Worm (Caenorhabditis elegans) whole organism, mixed stage, embryonic: ENCODE results near the gene Y54G2A.32.

Experiments
- bed-3 ChIP-seq: fragments of 200-800 bp; sonication (Bioruptor generic); optimal IDR thresholded peaks from 3 replicates; lab custom pipeline; 2018; ENCODE audit warnings: mild to moderate bottlenecking, missing genetic modification characterization, moderate library complexity, missing compliant biosample characterization
- blmp-1 ChIP-seq: fragments of 150-350 bp; optimal IDR thresholded peaks from 2 replicates; lab custom pipeline; 2014; ENCODE audit warnings: missing biosample characterization, missing genetic modification characterization
- ceh-39 ChIP-seq: fragments of 150-350 bp; optimal IDR thresholded peaks from 2 replicates; lab custom pipeline; 2014; ENCODE audit warnings: missing biosample characterization, missing genetic modification characterization
- ceh-43 ChIP-seq: fragments of 200-800 bp; sonication (Bioruptor generic); optimal IDR thresholded peaks from 2 replicates; lab custom pipeline; 2018; ENCODE audit warnings: mild to moderate bottlenecking, missing genetic modification characterization, moderate library complexity, missing compliant biosample characterization
- ceh-83 ChIP-seq: fragments of 200-800 bp; sonication (Bioruptor generic); optimal IDR thresholded peaks from 2 replicates; lab custom pipeline; 2018; ENCODE audit warnings: mild to moderate bottlenecking, missing genetic modification characterization, missing compliant biosample characterization
- ces-1 ChIP-seq: fragments of 150-350 bp; optimal IDR thresholded peaks from 2 replicates; lab custom pipeline; 2014; ENCODE audit warnings: missing biosample characterization, missing genetic modification reagents, missing genetic modification characterization
- cnd-1 ChIP-seq: fragments of 200-800 bp; sonication (Bioruptor generic); optimal IDR thresholded peaks from 2 replicates; lab custom pipeline; 2018; ENCODE audit warnings: mild to moderate bottlenecking, missing genetic modification characterization, missing compliant biosample characterization
- drap-1 ChIP-seq: fragments of 200-800 bp; sonication (Bioruptor generic); optimal IDR thresholded peaks from 3 replicates; lab custom pipeline; 2018; ENCODE audit warnings: mild to moderate bottlenecking, missing genetic modification characterization, missing compliant biosample characterization
- elt-1 ChIP-seq: sonication (generic microtip); optimal IDR thresholded peaks from 2 replicates; lab custom pipeline; 2017; ENCODE audit warnings: missing genetic modification characterization, mild to moderate bottlenecking, missing compliant biosample characterization, antibody characterized with exemption, moderate library complexity, borderline replicate concordance; ENCODE audit not compliant: insufficient read depth
- elt-3 ChIP-seq: fragments of 150-350 bp; optimal IDR thresholded peaks from 2 replicates; lab custom pipeline; 2014; ENCODE audit warnings: missing biosample characterization, missing genetic modification characterization
- ham-2 ChIP-seq: fragments of 200-800 bp; sonication (Bioruptor generic); optimal IDR thresholded peaks from 2 replicates; lab custom pipeline; 2018; ENCODE audit warnings: mild to moderate bottlenecking, missing genetic modification characterization, missing compliant biosample characterization
- hlh-1 ChIP-seq: fragments of 150-350 bp; optimal IDR thresholded peaks from 2 replicates; lab custom pipeline; 2014; ENCODE audit warnings: missing biosample characterization, missing genetic modification reagents, missing genetic modification characterization
- lin-13 ChIP-seq: fragments of 150-350 bp; optimal IDR thresholded peaks from 2 replicates; lab custom pipeline; 2014; ENCODE audit warnings: missing biosample characterization, missing genetic modification characterization
- lin-32 ChIP-seq: fragments of 200-800 bp; sonication (Bioruptor generic); optimal IDR thresholded peaks from 2 replicates; lab custom pipeline; 2018; ENCODE audit warnings: mild to moderate bottlenecking, missing genetic modification characterization, missing compliant biosample characterization
- lsy-2 ChIP-seq: fragments of 150-350 bp; optimal IDR thresholded peaks from 2 replicates; lab custom pipeline; 2014; ENCODE audit warnings: missing biosample characterization, missing genetic modification characterization
- mab-5 ChIP-seq: fragments of 150-350 bp; optimal IDR thresholded peaks from 2 replicates; lab custom pipeline; 2014; ENCODE audit warnings: missing biosample characterization, missing genetic modification characterization
- mep-1 ChIP-seq: fragments of 150-350 bp; optimal IDR thresholded peaks from 2 replicates; lab custom pipeline; 2017; ENCODE audit warnings: missing biosample characterization, missing genetic modification reagents, missing genetic modification characterization, inconsistent platforms
- mls-2 ChIP-seq: sonication (generic microtip); optimal IDR thresholded peaks from 2 replicates; lab custom pipeline; 2016; ENCODE audit warnings: mild to moderate bottlenecking, missing genetic modification characterization, moderate library complexity, missing compliant biosample characterization
- nhr-12 ChIP-seq: fragments of 150-350 bp; optimal IDR thresholded peaks from 2 replicates; lab custom pipeline; 2014; ENCODE audit warnings: missing biosample characterization, missing genetic modification characterization
- nhr-2 ChIP-seq: fragments of 150-350 bp; optimal IDR thresholded peaks from 2 replicates; lab custom pipeline; 2014; ENCODE audit warnings: missing biosample characterization, missing genetic modification characterization
- nhr-237 ChIP-seq: fragments of 150-350 bp; optimal IDR thresholded peaks from 2 replicates; lab custom pipeline; 2014; ENCODE audit warnings: missing biosample characterization, missing genetic modification characterization
- nhr-28 ChIP-seq: fragments of 150-350 bp; optimal IDR thresholded peaks from 2 replicates; lab custom pipeline; 2014; ENCODE audit warnings: missing biosample characterization, missing genetic modification characterization
- nhr-76 ChIP-seq: sonication (generic microtip); optimal IDR thresholded peaks from 2 replicates; lab custom pipeline; 2017; ENCODE audit warnings: missing biosample characterization, missing genetic modification characterization
- pha-4 ChIP-seq: fragments of 150-350 bp; optimal IDR thresholded peaks from 2 replicates; lab custom pipeline; 2018; ENCODE audit warnings: missing biosample characterization, missing genetic modification reagents, missing genetic modification characterization
- sem-2 ChIP-seq: fragments of 200-800 bp; sonication (Bioruptor generic); optimal IDR thresholded peaks from 2 replicates; lab custom pipeline; 2018; ENCODE audit warnings: mild to moderate bottlenecking, missing genetic modification characterization, missing compliant biosample characterization
- snpc-4 ChIP-seq: fragments of 150-350 bp; optimal IDR thresholded peaks from 2 replicates; lab custom pipeline; 2014; ENCODE audit warnings: missing biosample characterization, missing genetic modification characterization
- sptf-1 ChIP-seq: sonication (generic microtip); optimal IDR thresholded peaks from 2 replicates; lab custom pipeline; 2017; ENCODE audit warnings: mild to moderate bottlenecking, missing genetic modification characterization, moderate library complexity, missing compliant biosample characterization
- tbx-8 ChIP-seq: fragments of 200-800 bp; sonication (Bioruptor generic); optimal IDR thresholded peaks from 2 replicates; lab custom pipeline; 2018; ENCODE audit warnings: mild to moderate bottlenecking, missing genetic modification characterization, moderate library complexity, missing compliant biosample characterization
- unc-120 ChIP-seq: sonication (generic microtip); optimal IDR thresholded peaks from 2 replicates; lab custom pipeline; 2017; ENCODE audit warnings: missing genetic modification characterization, missing compliant biosample characterization; ENCODE audit not compliant: poor library complexity, severe bottlenecking
- unc-39 ChIP-seq: fragments of 150-350 bp; optimal IDR thresholded peaks from 2 replicates; lab custom pipeline; 2014; ENCODE audit warnings: missing biosample characterization, missing genetic modification characterization
- unc-62 ChIP-seq: fragments of 150-350 bp; optimal IDR thresholded peaks from 2 replicates; lab custom pipeline; 2014; ENCODE audit warnings: missing biosample characterization, missing genetic modification reagents, missing genetic modification characterization
- zip-8 ChIP-seq: fragments of 150-350 bp; optimal IDR thresholded peaks from 2 replicates; lab custom pipeline; 2014; ENCODE audit warnings: missing biosample characterization, missing genetic modification characterization
- ztf-11 ChIP-seq: fragments of 150-350 bp; optimal IDR thresholded peaks from 2 replicates; lab custom pipeline; 2014; ENCODE audit warnings: missing biosample characterization, missing genetic modification characterization

The Y54G2A.32 gene

ce11 chrIV:2803652-2804051, at the start of gene Y54G2A.32:
TSS of gene Y54G2A.32 (plus strand) at chrIV:2803952.
- TF ChIP-seq ceh-83 (GFP tag; lab: Kevin White, UChicago) (no peak), zip-8 (tag; lab: Kevin White, UChicago) (no peak), tbx-8 (GFP tag; lab: Kevin White, UChicago) (no peak), hlh-1 (tag; lab: Kevin White, UChicago) (no peak), lin-32 (GFP tag; lab: Kevin White, UChicago) (no peak), cnd-1 (no peak), unc-120 (no peak)

ce11 chrIV:2758079-2758478, 45.7 kb upstream of the Y54G2A.32 start:
- TF ChIP-seq nhr-2 (tag; lab: Kevin White, UChicago) (no peak), nhr-28 (no peak), sptf-1 (tag; lab: Kevin White, UChicago) (no peak), ham-2 (no peak), mep-1 (tag; lab: Kevin White, UChicago) (no peak), mab-5 (tag; lab: Kevin White, UChicago) (no peak), ztf-11 (no peak), lin-13 (tag; lab: Kevin White, UChicago) (no peak)

- TF ChIP-seq elt-1, result no peak
- TF ChIP-seq nhr-76, result no peak
- TF ChIP-seq unc-39, result no peak
- TF ChIP-seq mep-1 (tag; lab: Kevin White, UChicago), result no peak
- TF ChIP-seq ceh-39 (tag; lab: Kevin White, UChicago), result no peak
- TF ChIP-seq ham-2, result no peak
- TF ChIP-seq unc-62 (GFP tag; lab: Kevin White, UChicago), result no peak
- TF ChIP-seq ceh-43 (GFP tag; lab: Kevin White, UChicago), result no peak
- TF ChIP-seq nhr-12 (tag; lab: Kevin White, UChicago), result no peak
- TF ChIP-seq sem-2 (GFP tag; lab: Kevin White, UChicago), result no peak
- TF ChIP-seq ces-1 (GFP tag; lab: Kevin White, UChicago), result no peak
- TF ChIP-seq ceh-83 (GFP tag; lab: Kevin White, UChicago), result no peak
- TF ChIP-seq snpc-4, result no peak
- no peak for TF ChIP-seq mls-2 (tag; lab: Kevin White, UChicago)
- TF ChIP-seq ztf-11, result no peak
- TF ChIP-seq tbx-8 (GFP tag; lab: Kevin White, UChicago), result no peak
- TF ChIP-seq drap-1, result no peak
- TF ChIP-seq nhr-28, result no peak
- TF ChIP-seq lin-32 (GFP tag; lab: Kevin White, UChicago), result no peak
These were observed 44.6 kb upstream of the Y54G2A.32 start, which contains the start of gene Y54G2A.38 for ce11 chrIV:2759163-2759562. TSS of gene Y54G2A.38 (plus strand) at chrIV:2759463.

DNA sequence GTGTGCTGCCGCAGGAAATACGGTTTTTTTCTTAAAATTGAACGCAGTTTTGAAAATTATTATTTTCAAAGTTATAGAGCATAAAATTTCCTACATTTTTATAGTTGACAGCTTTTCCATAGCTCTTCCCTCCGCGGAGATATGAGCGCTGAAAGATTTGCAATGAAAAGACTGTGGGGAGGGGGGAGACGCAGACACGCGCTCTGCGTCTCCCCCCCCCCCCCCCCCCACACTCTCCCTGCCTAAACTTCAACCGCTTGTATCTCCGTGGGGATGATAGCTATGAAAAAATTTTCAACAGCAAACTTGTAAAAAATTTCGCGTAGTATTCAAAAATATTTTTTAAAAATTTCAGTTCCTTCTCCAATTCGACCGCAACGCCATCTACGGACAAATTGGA, 42.3 kb upstream of the Y54G2A.32 start:
- TF ChIP-seq lsy-2 (tag; lab: Kevin White, UChicago) (no peak), ztf-11 (no peak), nhr-76 (no peak), mep-1 (tag; lab: Kevin White, UChicago) (no peak), ceh-83 (GFP tag; lab: Kevin White, UChicago) (no peak), nhr-237 (tag; lab: Kevin White, UChicago) (no peak), mab-5 (tag; lab: Kevin White, UChicago) (no peak), sem-2 (GFP tag; lab: Kevin White, UChicago) (no peak), lin-32 (GFP tag; lab: Kevin White, UChicago) (no peak), tbx-8 (GFP tag; lab: Kevin White, UChicago) (no peak), pha-4 (no peak), sptf-1 (tag; lab: Kevin White, UChicago) (no peak), unc-120 (no peak), ces-1 (GFP tag; lab: Kevin White, UChicago) (no peak), lin-13 (tag; lab: Kevin White, UChicago) (no peak)

DNA sequence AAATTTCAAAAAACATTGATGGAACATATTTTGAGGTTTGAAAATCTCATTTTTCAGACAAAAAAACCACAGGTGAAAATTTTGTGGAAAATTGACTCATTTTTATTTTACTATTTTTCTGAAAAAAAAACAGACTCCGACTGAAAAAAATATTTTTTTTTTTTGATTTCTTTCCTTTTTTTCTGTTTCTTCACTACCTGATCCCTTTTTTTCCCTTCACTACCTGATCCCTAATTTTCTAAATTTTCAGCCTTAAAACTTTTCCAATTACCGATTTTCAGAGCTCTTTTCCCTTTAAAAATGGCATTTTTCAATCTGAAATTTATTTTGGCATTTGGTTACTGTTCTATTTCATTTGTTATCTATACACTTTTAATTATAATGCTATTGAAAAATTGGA, 41.4 kb upstream of the Y54G2A.32 start, which contains the start of gene Y54G2A.77:
TSS of gene Y54G2A.77 (plus strand) at position 301 of the 400 bp plus-strand sequence.
- no peak for TF ChIP-seq elt-3 (tag; lab: Kevin White, UChicago)
- TF ChIP-seq sem-2 (GFP tag; lab: Kevin White, UChicago), result no peak
- no peak for TF ChIP-seq ceh-83 (GFP tag; lab: Kevin White, UChicago)
- TF ChIP-seq unc-120, result no peak
- no peak for TF ChIP-seq ces-1 (GFP tag; lab: Kevin White, UChicago)
- TF ChIP-seq unc-39, result no peak
- TF ChIP-seq mab-5 (tag; lab: Kevin White, UChicago), result no peak
- no peak for TF ChIP-seq ceh-43 (GFP tag; lab: Kevin White, UChicago)
- no peak for TF ChIP-seq ztf-11
- TF ChIP-seq mep-1 (tag; lab: Kevin White, UChicago), result no peak
- TF ChIP-seq nhr-237 (tag; lab: Kevin White, UChicago), result no peak
- no peak for TF ChIP-seq ham-2
- TF ChIP-seq bed-3 (GFP tag; lab: Kevin White, UChicago), result no peak
- no peak for TF ChIP-seq mls-2 (tag; lab: Kevin White, UChicago)
- TF ChIP-seq blmp-1, result no peak
- TF ChIP-seq, all 35 proteins: peak for 0
